Worm (Caenorhabditis elegans): ENCODE data around the gene flp-5.

DNA sequence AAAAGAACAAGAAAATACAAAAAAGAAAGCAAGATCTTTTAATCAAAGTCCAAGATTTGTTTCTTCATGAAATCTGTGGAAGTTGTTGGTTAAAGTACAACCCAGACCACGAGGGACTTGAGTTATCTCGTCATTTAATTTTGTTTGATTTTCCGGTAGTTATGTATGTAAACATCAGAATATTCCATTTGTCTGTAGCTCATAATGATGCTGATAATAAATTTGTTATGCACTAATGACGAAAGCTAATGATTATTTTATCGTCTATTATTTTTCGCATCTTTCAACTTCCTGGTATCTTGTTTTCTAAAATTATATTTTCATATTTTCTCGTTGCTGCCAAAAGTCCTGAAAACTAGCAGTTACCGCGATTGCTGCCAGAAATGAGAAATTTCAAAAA, 5.0 kb upstream of the flp-5 start:
- TF ChIP-seq unc-55 (GFP tag; optimal IDR thresholded peaks at IDR 0.05) (no peak), unc-62 (GFP tag; optimal IDR thresholded peaks at IDR 0.05) (no peak), ama-1 (optimal IDR thresholded peaks at IDR 0.05) (no peak), mdl-1 (tag; optimal IDR thresholded peaks at IDR 0.05) (no peak), nhr-77 (tag; optimal IDR thresholded peaks at IDR 0.05) (no peak), ztf-4 (tag; optimal IDR thresholded peaks at IDR 0.05) (no peak), F13H6.1 (tag; optimal IDR thresholded peaks at IDR 0.05) (no peak)

All from whole organism, L2 larva.